Worm (Caenorhabditis elegans): ENCODE measurements around the gene C27F2.6.

C27F2.6 gene

ce11 chrIII:5002231-5002630 is 22.0 kb upstream of the C27F2.6 start, which contains the start of gene R144.10:
TSS of gene R144.10 (minus strand) at chrIII:5002331.
- TF ChIP-seq hmbx-1 (tag; optimal IDR thresholded peaks at IDR 0.05) (no peak), hnd-1 (tag; optimal IDR thresholded peaks at IDR 0.05) (no peak), ama-1 (optimal IDR thresholded peaks at IDR 0.05) (no peak), tbx-11 (GFP tag; IDR thresholded peaks at IDR 0.05) (no peak), ets-7 (tag; optimal IDR thresholded peaks at IDR 0.05) (no peak), sea-1 (GFP tag; conservative IDR thresholded peaks at IDR 0.05) (no peak), tra-4 (tag; optimal IDR thresholded peaks at IDR 0.05) (no peak), tbx-37 (GFP tag; conservative IDR thresholded peaks at IDR 0.05) (no peak), pes-1 (GFP tag; IDR thresholded peaks at IDR 0.05) (no peak), flt-1 (GFP tag; IDR thresholded peaks at IDR 0.05) (no peak)

ce11 chrIII:4998956-4999425 is 18.7 kb upstream of the C27F2.6 start, which contains the start of gene smcr-8:
TSS of gene smcr-8 (plus strand) at chrIII:4999375.
- TF ChIP-seq sea-1 (GFP tag; conservative IDR thresholded peaks at IDR 0.05) (no peak), F13C5.2 (tag; optimal IDR thresholded peaks at IDR 0.05) (no peak), pes-1 (GFP tag; IDR thresholded peaks at IDR 0.05) (no peak), tra-4 (tag; optimal IDR thresholded peaks at IDR 0.05) (no peak), ceh-36 (tag; optimal IDR thresholded peaks at IDR 0.05) (no peak), B0310.2 (tag; optimal IDR thresholded peaks at IDR 0.05) (no peak), flt-1 (GFP tag; IDR thresholded peaks at IDR 0.05) (no peak), hnd-1 (tag; optimal IDR thresholded peaks at IDR 0.05) (no peak), ets-7 (tag; optimal IDR thresholded peaks at IDR 0.05) (no peak), tbx-37 (GFP tag; conservative IDR thresholded peaks at IDR 0.05) (no peak), hmbx-1 (tag; optimal IDR thresholded peaks at IDR 0.05) (no peak), ama-1 (optimal IDR thresholded peaks at IDR 0.05) (no peak), ceh-13 (GFP tag; optimal IDR thresholded peaks at IDR 0.05) (no peak), tbx-11 (GFP tag; IDR thresholded peaks at IDR 0.05) (no peak), hmg-4 (GFP tag; optimal IDR thresholded peaks at IDR 0.05) (no peak), scrt-1 (GFP tag; IDR thresholded peaks at IDR 0.05) (no peak), aly-1 (tag; optimal IDR thresholded peaks at IDR 0.05) (no peak)

- no peak for TF ChIP-seq aly-1 (tag; optimal IDR thresholded peaks at IDR 0.05)
- TF ChIP-seq sea-1 (GFP tag; conservative IDR thresholded peaks at IDR 0.05) = no peak
- no peak for TF ChIP-seq B0310.2 (tag; optimal IDR thresholded peaks at IDR 0.05)
- no peak for TF ChIP-seq hnd-1 (tag; optimal IDR thresholded peaks at IDR 0.05)
- TF ChIP-seq ceh-36 (tag; optimal IDR thresholded peaks at IDR 0.05) = no peak
- TF ChIP-seq ceh-13 (GFP tag; optimal IDR thresholded peaks at IDR 0.05) = no peak
- TF ChIP-seq ama-1 (optimal IDR thresholded peaks at IDR 0.05) = no peak
- no peak for TF ChIP-seq tbx-37 (GFP tag; conservative IDR thresholded peaks at IDR 0.05)
- no peak for TF ChIP-seq F13C5.2 (tag; optimal IDR thresholded peaks at IDR 0.05)
- no peak for TF ChIP-seq scrt-1 (GFP tag; IDR thresholded peaks at IDR 0.05)
- TF ChIP-seq pes-1 (GFP tag; IDR thresholded peaks at IDR 0.05) = no peak
- no peak for TF ChIP-seq ets-7 (tag; optimal IDR thresholded peaks at IDR 0.05)
- TF ChIP-seq tbx-11 (GFP tag; IDR thresholded peaks at IDR 0.05) = no peak
- TF ChIP-seq hmbx-1 (tag; optimal IDR thresholded peaks at IDR 0.05) = no peak
- no peak for TF ChIP-seq hmg-4 (GFP tag; optimal IDR thresholded peaks at IDR 0.05)
- TF ChIP-seq flt-1 (GFP tag; IDR thresholded peaks at IDR 0.05) = no peak
- TF ChIP-seq tra-4 (tag; optimal IDR thresholded peaks at IDR 0.05) = no peak
These were observed 18.0 kb upstream of the C27F2.6 start, which contains the start of gene tmem-131 for ce11 chrIII:4998111-4998859. TSS of gene tmem-131 (minus strand) at chrIII:4998161.

- no peak for TF ChIP-seq scrt-1 (GFP tag; IDR thresholded peaks at IDR 0.05)
- no peak for TF ChIP-seq ceh-36 (tag; optimal IDR thresholded peaks at IDR 0.05)
- no peak for TF ChIP-seq ama-1 (optimal IDR thresholded peaks at IDR 0.05)
- TF ChIP-seq tra-4 (tag; optimal IDR thresholded peaks at IDR 0.05) = no peak
- TF ChIP-seq B0310.2 (tag; optimal IDR thresholded peaks at IDR 0.05) = no peak
- TF ChIP-seq aly-1 (tag; optimal IDR thresholded peaks at IDR 0.05) = no peak
- no peak for TF ChIP-seq hmg-4 (GFP tag; optimal IDR thresholded peaks at IDR 0.05)
- TF ChIP-seq sea-1 (GFP tag; conservative IDR thresholded peaks at IDR 0.05) = no peak
- TF ChIP-seq flt-1 (GFP tag; IDR thresholded peaks at IDR 0.05) = no peak
- TF ChIP-seq ets-7 (tag; optimal IDR thresholded peaks at IDR 0.05) = no peak
- TF ChIP-seq hmbx-1 (tag; optimal IDR thresholded peaks at IDR 0.05) = no peak
- TF ChIP-seq ceh-13 (GFP tag; optimal IDR thresholded peaks at IDR 0.05) = no peak
- TF ChIP-seq pes-1 (GFP tag; IDR thresholded peaks at IDR 0.05) = no peak
- no peak for TF ChIP-seq hnd-1 (tag; optimal IDR thresholded peaks at IDR 0.05)
These were observed 7.4 kb upstream of the C27F2.6 start for ce11 chrIII:4987666-4988065.

- TF ChIP-seq ceh-13 (GFP tag; optimal IDR thresholded peaks at IDR 0.05) = no peak
- peak; percentile 58 for TF ChIP-seq tbx-37 (GFP tag; conservative IDR thresholded peaks at IDR 0.05)
- TF ChIP-seq ceh-36 (tag; optimal IDR thresholded peaks at IDR 0.05) = no peak
These were observed 6.6 kb upstream of the C27F2.6 start, which contains the start of the genes C27F2.10 and wdr-60 for ce11 chrIII:4986790-4987259. TSS of gene C27F2.10 (minus strand) at chrIII:4986898. TSS of gene wdr-60 (plus strand) at chrIII:4987209.

ce11 chrIII:4984444-4985086 is 4.3 kb upstream of the C27F2.6 start, which contains the start of gene C27F2.7:
TSS of gene C27F2.7 (minus strand) at chrIII:4984494.
- TF ChIP-seq tbx-37 (GFP tag; conservative IDR thresholded peaks at IDR 0.05) (no peak), ama-1 (optimal IDR thresholded peaks at IDR 0.05) (no peak), B0310.2 (tag; optimal IDR thresholded peaks at IDR 0.05) (no peak), pes-1 (GFP tag; IDR thresholded peaks at IDR 0.05) (no peak), ceh-36 (tag; optimal IDR thresholded peaks at IDR 0.05) (no peak)

ce11 chrIII:4983961-4984360 is 3.7 kb upstream of the C27F2.6 start:
- TF ChIP-seq sea-1 (GFP tag; conservative IDR thresholded peaks at IDR 0.05) (no peak), B0310.2 (tag; optimal IDR thresholded peaks at IDR 0.05) (no peak), hmg-4 (GFP tag; optimal IDR thresholded peaks at IDR 0.05) (no peak), ets-7 (tag; optimal IDR thresholded peaks at IDR 0.05) (no peak), tra-4 (tag; optimal IDR thresholded peaks at IDR 0.05) (no peak), F13C5.2 (tag; optimal IDR thresholded peaks at IDR 0.05) (no peak), hnd-1 (tag; optimal IDR thresholded peaks at IDR 0.05) (no peak), aly-1 (tag; optimal IDR thresholded peaks at IDR 0.05) (no peak), flt-1 (GFP tag; IDR thresholded peaks at IDR 0.05) (no peak), pes-1 (GFP tag; IDR thresholded peaks at IDR 0.05) (no peak), scrt-1 (GFP tag; IDR thresholded peaks at IDR 0.05) (no peak), tbx-11 (GFP tag; IDR thresholded peaks at IDR 0.05) (no peak), hmbx-1 (tag; optimal IDR thresholded peaks at IDR 0.05) (no peak)
